Fruit fly (Drosophila melanogaster): ENCODE measurements around the gene fray.
A peak's percentile ranks its signal among the peaks of the same experiment; 100 is the strongest.

fray gene

dm6 chr3R:18583881-18584545 is 11.1 kb downstream of the fray start (continued):
- no peak for TF ChIP-seq pita (GFP tag; optimal IDR thresholded peaks at IDR 0.05)
- TF ChIP-seq sens-2 (GFP tag; IDR thresholded peaks at IDR 0.05) = peak; percentile 83; the same call in 1 of the 2 replicates
- peak; percentile 92 for TF ChIP-seq CG10267 (tag; optimal IDR thresholded peaks at IDR 0.05)
- TF ChIP-seq CG2202 (tag; optimal IDR thresholded peaks at IDR 0.05) = peak; percentile 96
- TF ChIP-seq sim (GFP tag; IDR thresholded peaks at IDR 0.05) = peak; percentile 84
- TF ChIP-seq CG7963 (GFP tag; IDR thresholded peaks at IDR 0.05; ENCODE audit: partially characterized antibody) = no peak
- TF ChIP-seq CG12104 (GFP tag; optimal IDR thresholded peaks at IDR 0.05) = peak; percentile 98
- peak; percentile 80 for TF ChIP-seq CG16779 (GFP tag; IDR thresholded peaks at IDR 0.05)
- peak; percentile 93 for TF ChIP-seq CG32532 (GFP tag; IDR thresholded peaks at IDR 0.05)
- peak; percentile 80 for TF ChIP-seq Fer2 (tag; optimal IDR thresholded peaks at IDR 0.05)
- TF ChIP-seq CG31441 (GFP tag; IDR thresholded peaks at IDR 0.05) = peak; percentile 95
- peak; percentile 89 for TF ChIP-seq CG8281 (tag; optimal IDR thresholded peaks at IDR 0.05)
- peak; percentile 95 for TF ChIP-seq E2f1 (GFP tag; IDR thresholded peaks at IDR 0.05)
- peak; percentile 86 for TF ChIP-seq CG14050 (GFP tag; IDR thresholded peaks at IDR 0.05)
- peak; percentile 94 for TF ChIP-seq ase (GFP tag; IDR thresholded peaks at IDR 0.05)
- peak; percentile 98 for TF ChIP-seq oc (tag; optimal IDR thresholded peaks at IDR 0.05)
- peak; percentile 98 for TF ChIP-seq CG12659 (GFP tag; optimal IDR thresholded peaks at IDR 0.05)
- peak; percentile 95 for TF ChIP-seq Aef1 (GFP tag; IDR thresholded peaks at IDR 0.05)
- peak; percentile 95 for TF ChIP-seq CG3726 (GFP tag; IDR thresholded peaks at IDR 0.05)
- no peak for TF ChIP-seq Scr (GFP tag; IDR thresholded peaks at IDR 0.05; ENCODE audit: partially characterized antibody)
- peak; percentile 97 for TF ChIP-seq CG12769 (tag; optimal IDR thresholded peaks at IDR 0.05)
- TF ChIP-seq zen2 (GFP tag; IDR thresholded peaks at IDR 0.05; ENCODE audit: partially characterized antibody) = no peak
- TF ChIP-seq grn (GFP tag; optimal IDR thresholded peaks at IDR 0.05) = peak; percentile 77
- TF ChIP-seq CG5953 (GFP tag; IDR thresholded peaks at IDR 0.05) = peak; percentile 75
- peak; percentile 84 for TF ChIP-seq Ets97D (GFP tag; optimal IDR thresholded peaks at IDR 0.05)
- TF ChIP-seq CG3065 (GFP tag; optimal IDR thresholded peaks at IDR 0.05) = peak; percentile 92
- TF ChIP-seq peb (GFP tag; IDR thresholded peaks at IDR 0.05) = peak; percentile 89
- TF ChIP-seq lmd (GFP tag; IDR thresholded peaks at IDR 0.05) = peak; percentile 96
- TF ChIP-seq HLHmδ (GFP tag; optimal IDR thresholded peaks at IDR 0.05) = peak; percentile 88
- peak; percentile 96 for TF ChIP-seq CG1792 (GFP tag; optimal IDR thresholded peaks at IDR 0.05)
- TF ChIP-seq sima (GFP tag; optimal IDR thresholded peaks at IDR 0.05) = peak; percentile 83
- TF ChIP-seq CG18476 (GFP tag; optimal IDR thresholded peaks at IDR 0.05) = peak; percentile 96
- TF ChIP-seq esg (GFP tag; conservative IDR thresholded peaks at IDR 0.05) = peak; percentile 90
- TF ChIP-seq jumu (GFP tag; optimal IDR thresholded peaks at IDR 0.05) = peak; percentile 96
- TF ChIP-seq ttk (GFP tag; IDR thresholded peaks at IDR 0.05) = peak; percentile 95
- peak; percentile 85 for TF ChIP-seq Deaf1 (tag; optimal IDR thresholded peaks at IDR 0.05)
- peak; percentile 91 for TF ChIP-seq NFAT (GFP tag; IDR thresholded peaks at IDR 0.05)
- peak; percentile 99 for TF ChIP-seq CG8924 (tag; optimal IDR thresholded peaks at IDR 0.05)
- peak; percentile 95 for TF ChIP-seq Adf1 (GFP tag; IDR thresholded peaks at IDR 0.05)
- TF ChIP-seq ham (GFP tag; IDR thresholded peaks at IDR 0.05) = peak; percentile 69
- TF ChIP-seq tgo (GFP tag; IDR thresholded peaks at IDR 0.05) = peak; percentile 96
- peak; percentile 96 for TF ChIP-seq Atf3 (GFP tag; optimal IDR thresholded peaks at IDR 0.05)
- peak; percentile 97 for TF ChIP-seq ems (GFP tag; optimal IDR thresholded peaks at IDR 0.05)
- TF ChIP-seq Dip2 (GFP tag; IDR thresholded peaks at IDR 0.05) = 0 out of 2 replicates have a peak, but pooled peaks have one; percentile 21
- TF ChIP-seq zfh2 (GFP tag; optimal IDR thresholded peaks at IDR 0.05) = peak; percentile 93
- peak; percentile 84 for TF ChIP-seq Hey (tag; optimal IDR thresholded peaks at IDR 0.05)
- TF ChIP-seq CG1602 (GFP tag; optimal IDR thresholded peaks at IDR 0.05) = peak; percentile 97
- TF ChIP-seq CG6791 (GFP tag; IDR thresholded peaks at IDR 0.05; ENCODE audit: partially characterized antibody) = no peak
- TF ChIP-seq CG17385 (GFP tag; optimal IDR thresholded peaks at IDR 0.05) = peak; percentile 94
- peak; percentile 89 for TF ChIP-seq Nf-YB (GFP tag; optimal IDR thresholded peaks at IDR 0.05)
